Worm (Caenorhabditis elegans) whole organism, L1 larva: Measurements from ENCODE around the gene crn-6.

ENCODE experiments used
- C16A3.4 ChIP-seq: fragments of 150-350 bp; optimal IDR thresholded peaks from 2 replicates; lab custom pipeline; 2014; ENCODE audit warnings: missing biosample characterization, missing genetic modification characterization
- C34B4.2 ChIP-seq: sonication (generic microtip); optimal IDR thresholded peaks from 2 replicates; lab custom pipeline; 2017; ENCODE audit warnings: mild to moderate bottlenecking, missing genetic modification characterization, missing compliant biosample characterization
- F16B12.6 ChIP-seq: fragments of 150-350 bp; optimal IDR thresholded peaks from 2 replicates; lab custom pipeline; 2014; ENCODE audit warnings: missing biosample characterization, missing genetic modification characterization
- Y116A8C.19 ChIP-seq: sonication (generic microtip); optimal IDR thresholded peaks from 2 replicates; lab custom pipeline; 2016; ENCODE audit warnings: missing compliant biosample characterization, missing genetic modification characterization, borderline replicate concordance
- aly-2 ChIP-seq: fragments of 150-350 bp; optimal IDR thresholded peaks from 2 replicates; lab custom pipeline; 2014; ENCODE audit warnings: missing biosample characterization, missing genetic modification characterization
- ama-1 ChIP-seq: fragments of 150-350 bp; optimal IDR thresholded peaks from 2 replicates; lab custom pipeline; 2014
- ceh-63 ChIP-seq: fragments of 200-800 bp; sonication (Bioruptor generic); optimal IDR thresholded peaks from 2 replicates; lab custom pipeline; 2018; ENCODE audit warnings: mild to moderate bottlenecking, missing genetic modification characterization, missing compliant biosample characterization
- ceh-88 ChIP-seq: fragments of 200-800 bp; sonication (Bioruptor generic); IDR thresholded peaks from 2 replicates; pipeline ENCODE4 v1.3.6; 2022; ENCODE audit warnings: missing genetic modification characterization, missing compliant biosample characterization
- ceh-90 ChIP-seq: sonication (generic microtip); optimal IDR thresholded peaks from 2 replicates; lab custom pipeline; 2016; ENCODE audit warnings: missing genetic modification characterization, missing compliant biosample characterization
- ces-1 ChIP-seq: fragments of 150-350 bp; optimal IDR thresholded peaks from 2 replicates; lab custom pipeline; 2014; ENCODE audit warnings: missing biosample characterization, missing genetic modification reagents, missing genetic modification characterization
- dpl-1 ChIP-seq, 3 experiments: fragments of 150-350 bp in 2 of 3; sonication (generic microtip) in 1 of 3; optimal IDR thresholded peaks; 2 replicates each; lab custom pipeline; 2014 to 2017; ENCODE audit warnings: missing biosample characterization in 3 of 3, missing genetic modification characterization in 3 of 3, missing genetic modification reagents in 3 of 3
- dsc-1 ChIP-seq: sonication (generic microtip); optimal IDR thresholded peaks from 2 replicates; lab custom pipeline; 2016; ENCODE audit warnings: mild to moderate bottlenecking, missing genetic modification characterization, missing compliant biosample characterization
- efl-1 ChIP-seq, 4 experiments: fragments of 150-350 bp; optimal IDR thresholded peaks in 3 of 4; peaks in 1 of 4; 1 replicate in 1 of 4; 2 replicates in 3 of 4; lab custom pipeline; 2014; ENCODE audit warnings: missing biosample characterization in 2 of 4, missing genetic modification characterization in 2 of 4, missing genetic modification reagents in 2 of 4
- egl-27 ChIP-seq, 2 experiments: fragments of 150-350 bp in 1 of 2; sonication (generic microtip); optimal IDR thresholded peaks; 3 replicates each; lab custom pipeline; 2017 to 2018; ENCODE audit warnings: missing biosample characterization in 2 of 2, missing genetic modification characterization in 2 of 2, missing genetic modification reagents in 2 of 2
- elt-3 ChIP-seq, 6 experiments: fragments of 150-350 bp in 1 of 6; sonication (generic microtip); optimal IDR thresholded peaks; 2 replicates each; lab custom pipeline; 2017 to 2018; ENCODE audit warnings: missing biosample characterization in 6 of 6, missing genetic modification characterization in 6 of 6, inconsistent platforms in 1 of 6
- fkh-10 ChIP-seq: sonication (generic microtip); optimal IDR thresholded peaks from 2 replicates; lab custom pipeline; 2017; ENCODE audit warnings: missing biosample characterization, missing genetic modification reagents, missing genetic modification characterization
- fkh-4 ChIP-seq: sonication (generic microtip); optimal IDR thresholded peaks from 2 replicates; lab custom pipeline; 2016; ENCODE audit warnings: missing compliant biosample characterization, missing genetic modification characterization, borderline replicate concordance
- fkh-8 ChIP-seq: sonication (generic microtip); optimal IDR thresholded peaks from 2 replicates; lab custom pipeline; 2016; ENCODE audit warnings: mild to moderate bottlenecking, missing genetic modification characterization, missing compliant biosample characterization
- fos-1 ChIP-seq: fragments of 150-350 bp; optimal IDR thresholded peaks from 2 replicates; lab custom pipeline; 2014; ENCODE audit warnings: missing biosample characterization, missing genetic modification characterization
- hlh-4 ChIP-seq: sonication (generic microtip); optimal IDR thresholded peaks from 2 replicates; lab custom pipeline; 2016; ENCODE audit warnings: mild to moderate bottlenecking, missing genetic modification characterization, missing compliant biosample characterization
- hpl-2 ChIP-seq: fragments of 150-350 bp; optimal IDR thresholded peaks from 2 replicates; lab custom pipeline; 2014; ENCODE audit warnings: missing biosample characterization, missing genetic modification reagents, missing genetic modification characterization
- jun-1 ChIP-seq: fragments of 150-350 bp; optimal IDR thresholded peaks from 2 replicates; lab custom pipeline; 2014; ENCODE audit warnings: missing biosample characterization, missing genetic modification reagents, missing genetic modification characterization
- lin-14 ChIP-seq: fragments of 200-800 bp; sonication (Bioruptor generic); optimal IDR thresholded peaks from 2 replicates; lab custom pipeline; 2018; ENCODE audit warnings: mild to moderate bottlenecking, missing genetic modification characterization, moderate library complexity, missing compliant biosample characterization
- lin-15B ChIP-seq: fragments of 150-350 bp; sonication (generic microtip); optimal IDR thresholded peaks from 3 replicates; lab custom pipeline; 2014; ENCODE audit warnings: missing biosample characterization, missing genetic modification characterization
- lin-35 ChIP-seq, 2 experiments: fragments of 150-350 bp; optimal IDR thresholded peaks; 2 replicates each; lab custom pipeline; 2014; ENCODE audit warnings: missing biosample characterization in 2 of 2, missing genetic modification characterization in 2 of 2, missing genetic modification reagents in 2 of 2
- lsy-2 ChIP-seq, 2 experiments: fragments of 150-350 bp; optimal IDR thresholded peaks; 2 replicates each; lab custom pipeline; 2014; ENCODE audit warnings: missing biosample characterization in 2 of 2, missing genetic modification characterization in 2 of 2
- mab-9 ChIP-seq: fragments of 200-800 bp; sonication (Bioruptor generic); IDR thresholded peaks from 2 replicates; pipeline ENCODE4 v1.3.6; 2022; ENCODE audit warnings: missing genetic modification reagents, missing genetic modification characterization, missing compliant biosample characterization
- mdl-1 ChIP-seq, 2 experiments: fragments of 150-350 bp; optimal IDR thresholded peaks; 2 replicates each; lab custom pipeline; 2014 to 2017; ENCODE audit warnings: missing biosample characterization in 2 of 2, missing genetic modification characterization in 2 of 2, inconsistent platforms in 1 of 2
- nhr-11 ChIP-seq: fragments of 150-350 bp; optimal IDR thresholded peaks from 2 replicates; lab custom pipeline; 2014; ENCODE audit warnings: missing biosample characterization, missing genetic modification characterization
- nhr-19 ChIP-seq: fragments of 200-800 bp; sonication (Bioruptor generic); conservative IDR thresholded peaks from 2 replicates; pipeline ENCODE4 v1.3.6; 2022; ENCODE audit warnings: missing genetic modification characterization, missing compliant biosample characterization
- nhr-20 ChIP-seq: sonication (generic microtip); optimal IDR thresholded peaks from 2 replicates; lab custom pipeline; 2016; ENCODE audit warnings: mild to moderate bottlenecking, missing genetic modification characterization, missing compliant biosample characterization
- nhr-237 ChIP-seq: fragments of 150-350 bp; optimal IDR thresholded peaks from 2 replicates; lab custom pipeline; 2014; ENCODE audit warnings: missing biosample characterization, missing genetic modification characterization
- nhr-28 ChIP-seq: fragments of 150-350 bp; optimal IDR thresholded peaks from 2 replicates; lab custom pipeline; 2014; ENCODE audit warnings: missing biosample characterization, missing genetic modification characterization
- nhr-71 ChIP-seq: sonication (generic microtip); optimal IDR thresholded peaks from 2 replicates; lab custom pipeline; 2016; ENCODE audit warnings: mild to moderate bottlenecking, missing genetic modification characterization, moderate library complexity, missing compliant biosample characterization
- nhr-76 ChIP-seq: sonication (generic microtip); optimal IDR thresholded peaks from 2 replicates; lab custom pipeline; 2017; ENCODE audit warnings: missing biosample characterization, missing genetic modification characterization
- nhr-85 ChIP-seq: sonication (generic microtip); peaks from one replicate; lab custom pipeline; 2016; ENCODE audit warnings: missing genetic modification characterization, inconsistent platforms, missing compliant biosample characterization
- pax-3 ChIP-seq: fragments of 200-800 bp; sonication (Bioruptor generic); optimal IDR thresholded peaks from 2 replicates; lab custom pipeline; 2018; ENCODE audit warnings: mild to moderate bottlenecking, missing genetic modification characterization, moderate library complexity, missing compliant biosample characterization
- pqm-1 ChIP-seq: sonication (generic microtip); optimal IDR thresholded peaks from 3 replicates; lab custom pipeline; 2017; ENCODE audit warnings: missing biosample characterization, missing genetic modification characterization
- rnt-1 ChIP-seq: sonication (generic microtip); optimal IDR thresholded peaks from 2 replicates; lab custom pipeline; 2016; ENCODE audit warnings: mild to moderate bottlenecking, missing genetic modification characterization, moderate library complexity, missing compliant biosample characterization
- snpc-4 ChIP-seq: fragments of 150-350 bp; optimal IDR thresholded peaks from 2 replicates; lab custom pipeline; 2014; ENCODE audit warnings: missing biosample characterization, missing genetic modification characterization
- snu-23 ChIP-seq: sonication (generic microtip); optimal IDR thresholded peaks from 2 replicates; lab custom pipeline; 2016; ENCODE audit warnings: missing genetic modification characterization, missing compliant biosample characterization
- sox-4 ChIP-seq: sonication (generic microtip); optimal IDR thresholded peaks from 2 replicates; lab custom pipeline; 2016; ENCODE audit warnings: missing genetic modification characterization, missing compliant biosample characterization
- sptf-1 ChIP-seq: fragments of 150-350 bp; optimal IDR thresholded peaks from 2 replicates; lab custom pipeline; 2014; ENCODE audit warnings: missing biosample characterization, missing genetic modification characterization
- tbx-2 ChIP-seq: sonication (generic microtip); optimal IDR thresholded peaks from 2 replicates; lab custom pipeline; 2016; ENCODE audit warnings: missing genetic modification characterization, missing compliant biosample characterization
- unc-130 ChIP-seq: fragments of 150-350 bp; optimal IDR thresholded peaks from 2 replicates; lab custom pipeline; 2017; ENCODE audit warnings: missing biosample characterization, missing genetic modification characterization, inconsistent platforms
- unc-30 ChIP-seq: sonication (generic microtip); optimal IDR thresholded peaks from 2 replicates; lab custom pipeline; 2017; ENCODE audit warnings: missing biosample characterization, missing genetic modification characterization
- unc-62 ChIP-seq: fragments of 150-350 bp; optimal IDR thresholded peaks from 2 replicates; lab custom pipeline; 2014; ENCODE audit warnings: missing biosample characterization, missing genetic modification reagents, missing genetic modification characterization
- vab-15 ChIP-seq: sonication (generic microtip); optimal IDR thresholded peaks from 2 replicates; lab custom pipeline; 2017; ENCODE audit warnings: missing genotype, mild to moderate bottlenecking, missing genetic modification characterization, missing compliant biosample characterization
- xbp-1 ChIP-seq: sonication (generic microtip); optimal IDR thresholded peaks from 2 replicates; lab custom pipeline; 2016; ENCODE audit warnings: missing genetic modification characterization, missing compliant biosample characterization

The crn-6 gene

ce11 chrIII:9346722-9347121 lies 20.3 kb upstream of the crn-6 start:
- peak; percentile 15 for TF ChIP-seq lin-14 (GFP tag; lab: Kevin White, UChicago)
- TF ChIP-seq unc-30: no peak
- TF ChIP-seq nhr-28 (tag; lab: Kevin White, UChicago): no peak
- peak; percentile 30 for TF ChIP-seq nhr-71 (tag; lab: Kevin White, UChicago)
- peak; percentile 47 for TF ChIP-seq rnt-1 (tag; lab: Kevin White, UChicago)
- peak in 1 of 2 experiments; percentile 20 for TF ChIP-seq lsy-2 (tag; optimal IDR thresholded peaks at IDR 0.05; lab: Kevin White, UChicago)
- no peak for TF ChIP-seq nhr-11 (tag; lab: Kevin White, UChicago)

- TF ChIP-seq hlh-4 (tag; lab: Kevin White, UChicago) (no peak), jun-1 (tag; lab: Kevin White, UChicago) (no peak), F16B12.6 (no peak), mdl-1 (tag; optimal IDR thresholded peaks at IDR 0.05; lab: Kevin White, UChicago) (peak in 1 of 2 experiments; percentile 27), fkh-8 (no peak), ces-1 (GFP tag; lab: Kevin White, UChicago) (no peak), pqm-1 (tag; lab: Kevin White, UChicago) (no peak), fos-1 (tag; lab: Kevin White, UChicago) (no peak), nhr-85 (tag; lab: Kevin White, UChicago) (no peak), pax-3 (no peak), ceh-90 (tag; lab: Kevin White, UChicago) (no peak), C34B4.2 (tag; lab: Kevin White, UChicago) (no peak), ceh-63 (GFP tag; lab: Kevin White, UChicago) (no peak), rnt-1 (tag; lab: Kevin White, UChicago) (peak; percentile 60), unc-30 (no peak), ama-1 (lab: Kevin White, UChicago) (no peak), snpc-4 (tag; lab: Kevin White, UChicago) (no peak), efl-1 (optimal IDR thresholded peaks at IDR 0.05; lab: Kevin White, UChicago) (peak; percentile 22 to 24), efl-1 (GFP tag; optimal IDR thresholded peaks at IDR 0.05 in 1 of 2; lab: Kevin White, UChicago) (peak; percentile 16 to 23), C16A3.4 (no peak), lin-35 (GFP tag; optimal IDR thresholded peaks at IDR 0.05; lab: Kevin White, UChicago) (peak in 1 of 2 experiments; percentile 18), nhr-237 (tag; lab: Kevin White, UChicago) (no peak), dpl-1 (GFP tag; optimal IDR thresholded peaks at IDR 0.05; lab: Kevin White, UChicago) (peak in 1 of 3 experiments; percentile 6), xbp-1 (tag; lab: Kevin White, UChicago) (no peak), lsy-2 (tag; optimal IDR thresholded peaks at IDR 0.05; lab: Kevin White, UChicago) (no peak), aly-2 (tag; lab: Kevin White, UChicago) (no peak), unc-130 (tag; lab: Kevin White, UChicago) (peak; percentile 43), ceh-88 (GFP tag; lab: Robert Waterston, UW) (no peak), egl-27 (tag; optimal IDR thresholded peaks at IDR 0.05; lab: Kevin White, UChicago) (no peak), fkh-4 (tag; lab: Kevin White, UChicago) (no peak), mab-9 (no peak), Y116A8C.19 (tag; lab: Kevin White, UChicago) (no peak), vab-15 (tag; lab: Kevin White, UChicago) (no peak), fkh-10 (GFP tag; lab: Kevin White, UChicago) (no peak), snu-23 (GFP tag; lab: Kevin White, UChicago) (no peak), dsc-1 (tag; lab: Kevin White, UChicago) (no peak), hpl-2 (no peak), sox-4 (no peak), lin-14 (GFP tag; lab: Kevin White, UChicago) (peak; percentile 64), sptf-1 (tag; lab: Kevin White, UChicago) (no peak), nhr-76 (tag; lab: Kevin White, UChicago) (no peak), tbx-2 (tag; lab: Kevin White, UChicago) (peak; percentile 31), elt-3 (tag; optimal IDR thresholded peaks at IDR 0.05; lab: Kevin White, UChicago) (no peak), unc-62 (GFP tag; lab: Kevin White, UChicago) (no peak), lin-15B (tag; lab: Kevin White, UChicago) (no peak), nhr-19 (GFP tag; lab: Robert Waterston, UW) (0 out of 2 replicates have a peak, but pooled peaks have one; percentile 12), nhr-71 (tag; lab: Kevin White, UChicago) (peak; percentile 51), nhr-20 (no peak)
- TF ChIP-seq, all 84 proteins: peak for 10
These were observed 13.3 kb upstream of the crn-6 start for ce11 chrIII:9353814-9354213.
